Worm (Caenorhabditis elegans): ENCODE measurements around the gene cki-2.

ce11 chrII:7866081-7866480, 49.8 kb downstream of the cki-2 start:
- TF ChIP-seq ztf-4 (tag; optimal IDR thresholded peaks at IDR 0.05) (no peak), blmp-1 (tag; optimal IDR thresholded peaks at IDR 0.05; ENCODE audit: insufficient read depth) (no peak), fos-1 (tag; optimal IDR thresholded peaks at IDR 0.05) (no peak), mbf-1 (tag; optimal IDR thresholded peaks at IDR 0.05) (no peak), ama-1 (optimal IDR thresholded peaks at IDR 0.05) (no peak), nhr-77 (tag; optimal IDR thresholded peaks at IDR 0.05) (no peak), skn-1 (tag; optimal IDR thresholded peaks at IDR 0.05) (no peak), elt-3 (tag; optimal IDR thresholded peaks at IDR 0.05) (no peak)
